Worm (Caenorhabditis elegans) whole organism, L1 larva: ENCODE data around the gene atf-4.

ENCODE experiments used
- C04F5.9 ChIP-seq: sonication (generic microtip); optimal IDR thresholded peaks from 2 replicates; lab custom pipeline; 2016; ENCODE audit warnings: missing genetic modification characterization, missing compliant biosample characterization
- alr-1 ChIP-seq: fragments of 200-800 bp; sonication (Bioruptor generic); optimal IDR thresholded peaks from 2 replicates; lab custom pipeline; 2018; ENCODE audit warnings: borderline replicate concordance, mild to moderate bottlenecking, missing genetic modification characterization, missing compliant biosample characterization
- ama-1 ChIP-seq: fragments of 150-350 bp; optimal IDR thresholded peaks from 2 replicates; lab custom pipeline; 2014
- blmp-1 ChIP-seq: fragments of 150-350 bp; optimal IDR thresholded peaks from 2 replicates; lab custom pipeline; 2014; ENCODE audit warnings: missing biosample characterization, missing genetic modification characterization
- ceh-88 ChIP-seq: fragments of 200-800 bp; sonication (Bioruptor generic); IDR thresholded peaks from 2 replicates; pipeline ENCODE4 v1.3.6; 2022; ENCODE audit warnings: missing genetic modification characterization, missing compliant biosample characterization
- ces-1 ChIP-seq: fragments of 150-350 bp; optimal IDR thresholded peaks from 2 replicates; lab custom pipeline; 2014; ENCODE audit warnings: missing biosample characterization, missing genetic modification reagents, missing genetic modification characterization
- dpl-1 ChIP-seq, 3 experiments: fragments of 150-350 bp in 2 of 3; sonication (generic microtip) in 1 of 3; optimal IDR thresholded peaks; 2 replicates each; lab custom pipeline; 2014 to 2017; ENCODE audit warnings: missing biosample characterization in 3 of 3, missing genetic modification characterization in 3 of 3, missing genetic modification reagents in 3 of 3
- dsc-1 ChIP-seq: sonication (generic microtip); optimal IDR thresholded peaks from 2 replicates; lab custom pipeline; 2016; ENCODE audit warnings: mild to moderate bottlenecking, missing genetic modification characterization, missing compliant biosample characterization
- efl-1 ChIP-seq, 4 experiments: fragments of 150-350 bp; optimal IDR thresholded peaks in 3 of 4; peaks in 1 of 4; 1 replicate in 1 of 4; 2 replicates in 3 of 4; lab custom pipeline; 2014; ENCODE audit warnings: missing biosample characterization in 2 of 4, missing genetic modification characterization in 2 of 4, missing genetic modification reagents in 2 of 4
- elt-2 ChIP-seq: sonication (generic microtip); optimal IDR thresholded peaks from 2 replicates; lab custom pipeline; 2016; ENCODE audit warnings: missing genetic modification characterization, mild to moderate bottlenecking, inconsistent platforms, missing compliant biosample characterization, missing genetic modification reagents
- elt-3 ChIP-seq, 6 experiments: fragments of 150-350 bp in 1 of 6; sonication (generic microtip); optimal IDR thresholded peaks; 2 replicates each; lab custom pipeline; 2017 to 2018; ENCODE audit warnings: missing biosample characterization in 6 of 6, missing genetic modification characterization in 6 of 6, inconsistent platforms in 1 of 6
- grh-1 ChIP-seq: fragments of 200-800 bp; sonication (Bioruptor generic); IDR thresholded peaks from 2 replicates; pipeline ENCODE4 v1.3.6; 2022; ENCODE audit warnings: missing genetic modification reagents, missing genetic modification characterization, missing compliant biosample characterization
- hlh-17 ChIP-seq: fragments of 200-800 bp; sonication (Bioruptor generic); optimal IDR thresholded peaks from 2 replicates; lab custom pipeline; 2018; ENCODE audit warnings: missing genetic modification characterization, mild to moderate bottlenecking, missing compliant biosample characterization, moderate library complexity, borderline replicate concordance
- hpl-2 ChIP-seq: fragments of 150-350 bp; optimal IDR thresholded peaks from 2 replicates; lab custom pipeline; 2014; ENCODE audit warnings: missing biosample characterization, missing genetic modification reagents, missing genetic modification characterization
- jun-1 ChIP-seq: fragments of 150-350 bp; optimal IDR thresholded peaks from 2 replicates; lab custom pipeline; 2014; ENCODE audit warnings: missing biosample characterization, missing genetic modification reagents, missing genetic modification characterization
- lin-14 ChIP-seq: fragments of 200-800 bp; sonication (Bioruptor generic); optimal IDR thresholded peaks from 2 replicates; lab custom pipeline; 2018; ENCODE audit warnings: mild to moderate bottlenecking, missing genetic modification characterization, moderate library complexity, missing compliant biosample characterization
- lin-35 ChIP-seq, 2 experiments: fragments of 150-350 bp; optimal IDR thresholded peaks; 2 replicates each; lab custom pipeline; 2014; ENCODE audit warnings: missing biosample characterization in 2 of 2, missing genetic modification characterization in 2 of 2, missing genetic modification reagents in 2 of 2
- lin-39 ChIP-seq: fragments of 150-350 bp; optimal IDR thresholded peaks from 2 replicates; lab custom pipeline; 2014; ENCODE audit warnings: missing biosample characterization, missing genetic modification reagents, missing genetic modification characterization
- mdl-1 ChIP-seq, 2 experiments: fragments of 150-350 bp; optimal IDR thresholded peaks; 2 replicates each; lab custom pipeline; 2014 to 2017; ENCODE audit warnings: missing biosample characterization in 2 of 2, missing genetic modification characterization in 2 of 2, inconsistent platforms in 1 of 2
- mef-2 ChIP-seq: fragments of 150-350 bp; optimal IDR thresholded peaks from 2 replicates; lab custom pipeline; 2014; ENCODE audit warnings: missing biosample characterization, missing genetic modification characterization
- mep-1 ChIP-seq: fragments of 150-350 bp; optimal IDR thresholded peaks from 2 replicates; lab custom pipeline; 2014; ENCODE audit warnings: missing biosample characterization, missing genetic modification characterization
- nhr-12 ChIP-seq: sonication (generic microtip); optimal IDR thresholded peaks from 2 replicates; lab custom pipeline; 2017; ENCODE audit warnings: missing biosample characterization, missing genetic modification characterization
- nhr-19 ChIP-seq: fragments of 200-800 bp; sonication (Bioruptor generic); conservative IDR thresholded peaks from 2 replicates; pipeline ENCODE4 v1.3.6; 2022; ENCODE audit warnings: missing genetic modification characterization, missing compliant biosample characterization
- nhr-20 ChIP-seq: sonication (generic microtip); optimal IDR thresholded peaks from 2 replicates; lab custom pipeline; 2016; ENCODE audit warnings: mild to moderate bottlenecking, missing genetic modification characterization, missing compliant biosample characterization
- nhr-237 ChIP-seq: fragments of 150-350 bp; optimal IDR thresholded peaks from 2 replicates; lab custom pipeline; 2014; ENCODE audit warnings: missing biosample characterization, missing genetic modification characterization
- nhr-47 ChIP-seq: sonication (generic microtip); optimal IDR thresholded peaks from 2 replicates; lab custom pipeline; 2016; ENCODE audit warnings: mild to moderate bottlenecking, missing genetic modification characterization, moderate library complexity, missing compliant biosample characterization
- nhr-71 ChIP-seq: sonication (generic microtip); optimal IDR thresholded peaks from 2 replicates; lab custom pipeline; 2016; ENCODE audit warnings: mild to moderate bottlenecking, missing genetic modification characterization, moderate library complexity, missing compliant biosample characterization
- nhr-77 ChIP-seq: fragments of 150-350 bp; optimal IDR thresholded peaks from 2 replicates; lab custom pipeline; 2014; ENCODE audit warnings: missing biosample characterization, missing genetic modification characterization
- nhr-84 ChIP-seq: sonication (generic microtip); optimal IDR thresholded peaks from 2 replicates; lab custom pipeline; 2017; ENCODE audit warnings: missing biosample characterization, missing genetic modification characterization
- nhr-85 ChIP-seq: sonication (generic microtip); peaks from one replicate; lab custom pipeline; 2016; ENCODE audit warnings: missing genetic modification characterization, inconsistent platforms, missing compliant biosample characterization
- nhr-90 ChIP-seq: sonication (generic microtip); optimal IDR thresholded peaks from 2 replicates; lab custom pipeline; 2016; ENCODE audit warnings: mild to moderate bottlenecking, missing genetic modification characterization, missing compliant biosample characterization; ENCODE audit not compliant: poor library complexity
- pax-3 ChIP-seq: fragments of 200-800 bp; sonication (Bioruptor generic); optimal IDR thresholded peaks from 2 replicates; lab custom pipeline; 2018; ENCODE audit warnings: mild to moderate bottlenecking, missing genetic modification characterization, moderate library complexity, missing compliant biosample characterization
- pqm-1 ChIP-seq: sonication (generic microtip); optimal IDR thresholded peaks from 3 replicates; lab custom pipeline; 2017; ENCODE audit warnings: missing biosample characterization, missing genetic modification characterization
- rnt-1 ChIP-seq: sonication (generic microtip); optimal IDR thresholded peaks from 2 replicates; lab custom pipeline; 2016; ENCODE audit warnings: mild to moderate bottlenecking, missing genetic modification characterization, moderate library complexity, missing compliant biosample characterization
- snpc-4 ChIP-seq: fragments of 150-350 bp; optimal IDR thresholded peaks from 2 replicates; lab custom pipeline; 2014; ENCODE audit warnings: missing biosample characterization, missing genetic modification characterization
- snu-23 ChIP-seq: sonication (generic microtip); optimal IDR thresholded peaks from 2 replicates; lab custom pipeline; 2016; ENCODE audit warnings: missing genetic modification characterization, missing compliant biosample characterization
- sox-4 ChIP-seq: sonication (generic microtip); optimal IDR thresholded peaks from 2 replicates; lab custom pipeline; 2016; ENCODE audit warnings: missing genetic modification characterization, missing compliant biosample characterization
- sptf-1 ChIP-seq: fragments of 150-350 bp; optimal IDR thresholded peaks from 2 replicates; lab custom pipeline; 2014; ENCODE audit warnings: missing biosample characterization, missing genetic modification characterization
- swsn-7 ChIP-seq: sonication (generic microtip); optimal IDR thresholded peaks from 2 replicates; lab custom pipeline; 2016; ENCODE audit warnings: missing genetic modification characterization, missing compliant biosample characterization
- tbx-2 ChIP-seq: sonication (generic microtip); optimal IDR thresholded peaks from 2 replicates; lab custom pipeline; 2016; ENCODE audit warnings: missing genetic modification characterization, missing compliant biosample characterization
- unc-130 ChIP-seq: fragments of 150-350 bp; optimal IDR thresholded peaks from 2 replicates; lab custom pipeline; 2017; ENCODE audit warnings: missing biosample characterization, missing genetic modification characterization, inconsistent platforms
- unc-98 ChIP-seq: fragments of 200-800 bp; sonication (Bioruptor generic); IDR thresholded peaks from 2 replicates; pipeline ENCODE4 v1.3.6; 2022; ENCODE audit warnings: missing genetic modification characterization, missing compliant biosample characterization
- xbp-1 ChIP-seq: sonication (generic microtip); optimal IDR thresholded peaks from 2 replicates; lab custom pipeline; 2016; ENCODE audit warnings: missing genetic modification characterization, missing compliant biosample characterization
- ztf-4 ChIP-seq: fragments of 150-350 bp; optimal IDR thresholded peaks from 2 replicates; lab custom pipeline; 2014; ENCODE audit warnings: missing biosample characterization, missing genetic modification characterization

atf-4 gene

ce11 chrX:14786821-14787556 is 23.6 kb downstream of the atf-4 start (continued):
- TF ChIP-seq unc-130 (tag; lab: Kevin White, UChicago): no peak
- TF ChIP-seq mep-1 (tag; lab: Kevin White, UChicago): peak; percentile 22
- TF ChIP-seq snu-23 (GFP tag; lab: Kevin White, UChicago): peak; percentile 67
- TF ChIP-seq, all 84 proteins: peak for 19

- no peak for TF ChIP-seq efl-1 (optimal IDR thresholded peaks at IDR 0.05; lab: Kevin White, UChicago)
- TF ChIP-seq efl-1 (GFP tag; optimal IDR thresholded peaks at IDR 0.05 in 1 of 2; lab: Kevin White, UChicago): peak in 1 of 2 experiments; percentile 43
- TF ChIP-seq nhr-20 (tag; lab: Kevin White, UChicago): peak; percentile 72
- peak in 1 of 3 experiments; percentile 16 for TF ChIP-seq dpl-1 (GFP tag; optimal IDR thresholded peaks at IDR 0.05; lab: Kevin White, UChicago)
- TF ChIP-seq lin-14 (GFP tag; lab: Kevin White, UChicago): peak; percentile 63
- TF ChIP-seq mef-2 (tag; lab: Kevin White, UChicago): no peak
- TF ChIP-seq nhr-47 (tag; lab: Kevin White, UChicago): peak; percentile 22
- peak; percentile 34 for TF ChIP-seq snu-23 (GFP tag; lab: Kevin White, UChicago)
- TF ChIP-seq nhr-90 (tag; lab: Kevin White, UChicago): peak; percentile 59
- peak; percentile 67 for TF ChIP-seq nhr-71 (tag; lab: Kevin White, UChicago)
- TF ChIP-seq pqm-1 (tag; lab: Kevin White, UChicago): no peak
- no peak for TF ChIP-seq ces-1 (GFP tag; lab: Kevin White, UChicago)
- no peak for TF ChIP-seq sox-4 (tag; lab: Kevin White, UChicago)
- TF ChIP-seq tbx-2: peak; percentile 51
- TF ChIP-seq mdl-1 (tag; optimal IDR thresholded peaks at IDR 0.05; lab: Kevin White, UChicago): peak in 1 of 2 experiments; percentile 47
- peak in 1 of 2 experiments; percentile 7 for TF ChIP-seq lin-35 (GFP tag; optimal IDR thresholded peaks at IDR 0.05; lab: Kevin White, UChicago)
- peak in 1 of 6 experiments; percentile 19 for TF ChIP-seq elt-3 (tag; optimal IDR thresholded peaks at IDR 0.05; lab: Kevin White, UChicago)
- TF ChIP-seq nhr-85: peak; percentile 90
- no peak for TF ChIP-seq nhr-12 (tag; lab: Kevin White, UChicago)
- peak; percentile 70 for TF ChIP-seq elt-2 (tag; lab: Kevin White, UChicago)
- no peak for TF ChIP-seq C04F5.9 (tag; lab: Kevin White, UChicago)
- TF ChIP-seq nhr-19 (GFP tag; lab: Robert Waterston, UW): peak; percentile 38
- 0 out of 2 replicates have a peak, but pooled peaks have one; percentile 16 for TF ChIP-seq grh-1 (GFP tag; lab: Robert Waterston, UW)
- no peak for TF ChIP-seq unc-98 (GFP tag; lab: Robert Waterston, UW)
Measured at ce11 chrX:14783434-14784142, 27.0 kb downstream of the atf-4 start.

ce11 chrX:14780176-14780575 is 30.4 kb downstream of the atf-4 start:
- no peak for TF ChIP-seq hpl-2
- no peak for TF ChIP-seq lin-39 (tag; lab: Kevin White, UChicago)
- no peak for TF ChIP-seq mef-2 (tag; lab: Kevin White, UChicago)
- TF ChIP-seq snpc-4: no peak
- TF ChIP-seq blmp-1 (tag; lab: Kevin White, UChicago): peak; percentile 61
- TF ChIP-seq C04F5.9 (tag; lab: Kevin White, UChicago): no peak
- TF ChIP-seq unc-130 (tag; lab: Kevin White, UChicago): no peak
- TF ChIP-seq jun-1 (tag; lab: Kevin White, UChicago): no peak
- no peak for TF ChIP-seq ama-1
- no peak for TF ChIP-seq pax-3 (tag; lab: Kevin White, UChicago)
- no peak for TF ChIP-seq rnt-1 (tag; lab: Kevin White, UChicago)
- no peak for TF ChIP-seq nhr-84 (tag; lab: Kevin White, UChicago)
- no peak for TF ChIP-seq swsn-7 (tag; lab: Kevin White, UChicago)
- no peak for TF ChIP-seq sox-4 (tag; lab: Kevin White, UChicago)
- TF ChIP-seq pqm-1 (tag; lab: Kevin White, UChicago): no peak
- peak; percentile 20 for TF ChIP-seq nhr-47 (tag; lab: Kevin White, UChicago)
- no peak for TF ChIP-seq sptf-1
- TF ChIP-seq nhr-90 (tag; lab: Kevin White, UChicago): peak; percentile 37
- no peak for TF ChIP-seq ztf-4
- TF ChIP-seq nhr-77 (tag; lab: Kevin White, UChicago): no peak
- no peak for TF ChIP-seq dsc-1 (tag; lab: Kevin White, UChicago)
- no peak for TF ChIP-seq xbp-1 (tag; lab: Kevin White, UChicago)
- TF ChIP-seq mdl-1 (tag; optimal IDR thresholded peaks at IDR 0.05; lab: Kevin White, UChicago): peak in 1 of 2 experiments; percentile 62
- peak; percentile 82 for TF ChIP-seq nhr-85
- no peak for TF ChIP-seq ceh-88 (GFP tag; lab: Robert Waterston, UW)
- no peak for TF ChIP-seq nhr-237 (tag; lab: Kevin White, UChicago)
- no peak for TF ChIP-seq hlh-17 (GFP tag; lab: Kevin White, UChicago)
- no peak for TF ChIP-seq alr-1 (tag; lab: Kevin White, UChicago)
